Fruit fly (Drosophila melanogaster): ENCODE data around the gene CG10651.

CG10651 gene

dm6 chr2L:20086295-20087096 lies 48.2 kb downstream of the CG10651 start:
- TF ChIP-seq HLH106 (tag; optimal IDR thresholded peaks at IDR 0.05) (peak; percentile 80), Mio (GFP tag; optimal IDR thresholded peaks at IDR 0.05) (peak; percentile 69), CG32264 (GFP tag; optimal IDR thresholded peaks at IDR 0.05) (peak; percentile 78), Rel (GFP tag; optimal IDR thresholded peaks at IDR 0.05) (peak; percentile 50), Rel (tag; optimal IDR thresholded peaks at IDR 0.05) (peak; percentile 48), OdsH (GFP tag; optimal IDR thresholded peaks at IDR 0.05) (peak; percentile 93), dmrt93B (GFP tag; optimal IDR thresholded peaks at IDR 0.05) (peak; percentile 81), br (GFP tag; optimal IDR thresholded peaks at IDR 0.05) (peak; percentile 94), Hr83 (GFP tag; optimal IDR thresholded peaks at IDR 0.05; ENCODE audit: poor library complexity, severe bottlenecking) (peak; percentile 48), Vsx2 (GFP tag; optimal IDR thresholded peaks at IDR 0.05; ENCODE audit: partially characterized antibody) (no peak), brk (GFP tag; optimal IDR thresholded peaks at IDR 0.05) (peak; percentile 94), Dfd (GFP tag; optimal IDR thresholded peaks at IDR 0.05) (peak; percentile 32), Dif (GFP tag; optimal IDR thresholded peaks at IDR 0.05; ENCODE audit: partially characterized antibody) (peak; percentile 49), h (GFP tag; optimal IDR thresholded peaks at IDR 0.05) (peak; percentile 94), pan (optimal IDR thresholded peaks at IDR 0.05) (no peak), Myc (optimal IDR thresholded peaks at IDR 0.05) (no peak), foxo (GFP tag; optimal IDR thresholded peaks at IDR 0.05) (peak; percentile 68 to 95), lola (GFP tag; optimal IDR thresholded peaks at IDR 0.05) (no peak), Sp1 (GFP tag; optimal IDR thresholded peaks at IDR 0.05) (peak; percentile 92), GATAd (GFP tag; optimal IDR thresholded peaks at IDR 0.05) (no peak), CrebA (GFP tag; optimal IDR thresholded peaks at IDR 0.05; ENCODE audit: borderline replicate concordance) (no peak), Abd-B (GFP tag; optimal IDR thresholded peaks at IDR 0.05) (no peak), rgr (GFP tag; optimal IDR thresholded peaks at IDR 0.05) (peak; percentile 93), jim (GFP tag; optimal IDR thresholded peaks at IDR 0.05) (no peak), Hnf4 (GFP tag; optimal IDR thresholded peaks at IDR 0.05) (peak; percentile 92), dl (GFP tag; optimal IDR thresholded peaks at IDR 0.05; ENCODE audit: insufficient read depth in 1 of 2, partially characterized antibody in 2 of 2) (no peak), Hr78 (GFP tag; optimal IDR thresholded peaks at IDR 0.05) (no peak), fru (GFP tag; optimal IDR thresholded peaks at IDR 0.05) (peak; percentile 96), dsf (GFP tag; optimal IDR thresholded peaks at IDR 0.05; ENCODE audit: borderline replicate concordance) (peak; percentile 51), sage (GFP tag; optimal IDR thresholded peaks at IDR 0.05) (peak; percentile 33), ey (GFP tag; optimal IDR thresholded peaks at IDR 0.05) (peak; percentile 96), woc (GFP tag; optimal IDR thresholded peaks at IDR 0.05) (peak; percentile 63), CG9705 (GFP tag; optimal IDR thresholded peaks at IDR 0.05) (no peak), N (GFP tag; optimal IDR thresholded peaks at IDR 0.05) (no peak), usp (GFP tag; optimal IDR thresholded peaks at IDR 0.05) (no peak), tai (GFP tag; optimal IDR thresholded peaks at IDR 0.05) (no peak), psq (GFP tag; optimal IDR thresholded peaks at IDR 0.05) (peak; percentile 88), sv (GFP tag; optimal IDR thresholded peaks at IDR 0.05) (peak; percentile 87), Jra (GFP tag; optimal IDR thresholded peaks at IDR 0.05) (peak; percentile 80)

dm6 chr2L:20084785-20085555 lies 49.8 kb downstream of the CG10651 start, which contains the start of gene fok:
TSS of gene fok (minus strand) at chr2L:20085070.
- TF ChIP-seq foxo (GFP tag; optimal IDR thresholded peaks at IDR 0.05) = peak; percentile 94 to 99
- peak; percentile 97 for TF ChIP-seq dmrt93B (GFP tag; optimal IDR thresholded peaks at IDR 0.05)
- peak; percentile 97 for TF ChIP-seq sage (GFP tag; optimal IDR thresholded peaks at IDR 0.05)
- TF ChIP-seq Hnf4 (GFP tag; optimal IDR thresholded peaks at IDR 0.05) = peak; percentile 97
- no peak for TF ChIP-seq Abd-B (GFP tag; optimal IDR thresholded peaks at IDR 0.05)
- peak; percentile 90 for TF ChIP-seq tai (GFP tag; optimal IDR thresholded peaks at IDR 0.05)
- TF ChIP-seq Mio (GFP tag; optimal IDR thresholded peaks at IDR 0.05) = peak; percentile 87
- TF ChIP-seq Hr83 (GFP tag; optimal IDR thresholded peaks at IDR 0.05; ENCODE audit: poor library complexity, severe bottlenecking) = peak; percentile 76
- TF ChIP-seq Hr78 (GFP tag; optimal IDR thresholded peaks at IDR 0.05) = no peak
- peak; percentile 98 for TF ChIP-seq HLH106 (tag; optimal IDR thresholded peaks at IDR 0.05)
- peak; percentile 92 for TF ChIP-seq CG32264 (GFP tag; optimal IDR thresholded peaks at IDR 0.05)
- TF ChIP-seq dl (GFP tag; optimal IDR thresholded peaks at IDR 0.05; ENCODE audit: insufficient read depth in 1 of 2, partially characterized antibody in 2 of 2) = peak; percentile 19 to 48
- TF ChIP-seq CrebA (GFP tag; optimal IDR thresholded peaks at IDR 0.05; ENCODE audit: borderline replicate concordance) = no peak
- peak; percentile 56 for TF ChIP-seq GATAd (GFP tag; optimal IDR thresholded peaks at IDR 0.05)
- TF ChIP-seq psq (GFP tag; optimal IDR thresholded peaks at IDR 0.05) = peak; percentile 96
- peak; percentile 98 for TF ChIP-seq CG9705 (GFP tag; optimal IDR thresholded peaks at IDR 0.05)
- TF ChIP-seq br (GFP tag; optimal IDR thresholded peaks at IDR 0.05) = peak; percentile 99
- TF ChIP-seq Jra (GFP tag; optimal IDR thresholded peaks at IDR 0.05) = peak; percentile 86
- TF ChIP-seq fru (GFP tag; optimal IDR thresholded peaks at IDR 0.05) = peak; percentile 99
- no peak for TF ChIP-seq pan (optimal IDR thresholded peaks at IDR 0.05)
- TF ChIP-seq lola (GFP tag; optimal IDR thresholded peaks at IDR 0.05) = no peak
- TF ChIP-seq Vsx2 (GFP tag; optimal IDR thresholded peaks at IDR 0.05; ENCODE audit: partially characterized antibody) = no peak
- TF ChIP-seq sv (GFP tag; optimal IDR thresholded peaks at IDR 0.05) = peak; percentile 84
- TF ChIP-seq Sp1 (GFP tag; optimal IDR thresholded peaks at IDR 0.05) = peak; percentile 98
- TF ChIP-seq dsf (GFP tag; optimal IDR thresholded peaks at IDR 0.05; ENCODE audit: borderline replicate concordance) = peak; percentile 78
- TF ChIP-seq woc (GFP tag; optimal IDR thresholded peaks at IDR 0.05) = peak; percentile 99
- TF ChIP-seq brk (GFP tag; optimal IDR thresholded peaks at IDR 0.05) = peak; percentile 89
- no peak for TF ChIP-seq Myc (optimal IDR thresholded peaks at IDR 0.05)
- peak; percentile 99 for TF ChIP-seq h (GFP tag; optimal IDR thresholded peaks at IDR 0.05)
- TF ChIP-seq Dif (GFP tag; optimal IDR thresholded peaks at IDR 0.05; ENCODE audit: partially characterized antibody) = peak; percentile 27
- TF ChIP-seq jim (GFP tag; optimal IDR thresholded peaks at IDR 0.05) = peak; percentile 46
- TF ChIP-seq usp (GFP tag; optimal IDR thresholded peaks at IDR 0.05) = no peak
- TF ChIP-seq N (GFP tag; optimal IDR thresholded peaks at IDR 0.05) = no peak
- peak; percentile 98 for TF ChIP-seq rgr (GFP tag; optimal IDR thresholded peaks at IDR 0.05)
- peak; percentile 67 for TF ChIP-seq Dfd (GFP tag; optimal IDR thresholded peaks at IDR 0.05)
- peak; percentile 99 for TF ChIP-seq ey (GFP tag; optimal IDR thresholded peaks at IDR 0.05)
